Worm (Caenorhabditis elegans) whole organism, mixed stage, embryonic: ENCODE data around the gene rpb-11.

Experiments used
- M03D4.4 ChIP-seq: sonication (generic microtip); optimal IDR thresholded peaks from 2 replicates; lab custom pipeline; 2017; ENCODE audit warnings: mild to moderate bottlenecking, missing genetic modification characterization, missing compliant biosample characterization
- bed-3 ChIP-seq: fragments of 200-800 bp; sonication (Bioruptor generic); optimal IDR thresholded peaks from 3 replicates; lab custom pipeline; 2018; ENCODE audit warnings: mild to moderate bottlenecking, missing genetic modification characterization, moderate library complexity, missing compliant biosample characterization
- blmp-1 ChIP-seq: fragments of 150-350 bp; optimal IDR thresholded peaks from 2 replicates; lab custom pipeline; 2014; ENCODE audit warnings: missing biosample characterization, missing genetic modification characterization
- ceh-39 ChIP-seq: fragments of 150-350 bp; optimal IDR thresholded peaks from 2 replicates; lab custom pipeline; 2014; ENCODE audit warnings: missing biosample characterization, missing genetic modification characterization
- ceh-43 ChIP-seq: fragments of 200-800 bp; sonication (Bioruptor generic); optimal IDR thresholded peaks from 2 replicates; lab custom pipeline; 2018; ENCODE audit warnings: mild to moderate bottlenecking, missing genetic modification characterization, moderate library complexity, missing compliant biosample characterization
- ceh-83 ChIP-seq: fragments of 200-800 bp; sonication (Bioruptor generic); optimal IDR thresholded peaks from 2 replicates; lab custom pipeline; 2018; ENCODE audit warnings: mild to moderate bottlenecking, missing genetic modification characterization, missing compliant biosample characterization
- ces-1 ChIP-seq: fragments of 150-350 bp; optimal IDR thresholded peaks from 2 replicates; lab custom pipeline; 2014; ENCODE audit warnings: missing biosample characterization, missing genetic modification reagents, missing genetic modification characterization
- cnd-1 ChIP-seq: fragments of 200-800 bp; sonication (Bioruptor generic); optimal IDR thresholded peaks from 2 replicates; lab custom pipeline; 2018; ENCODE audit warnings: mild to moderate bottlenecking, missing genetic modification characterization, missing compliant biosample characterization
- drap-1 ChIP-seq: fragments of 200-800 bp; sonication (Bioruptor generic); optimal IDR thresholded peaks from 3 replicates; lab custom pipeline; 2018; ENCODE audit warnings: mild to moderate bottlenecking, missing genetic modification characterization, missing compliant biosample characterization
- elt-1 ChIP-seq: sonication (generic microtip); optimal IDR thresholded peaks from 2 replicates; lab custom pipeline; 2017; ENCODE audit warnings: missing genetic modification characterization, mild to moderate bottlenecking, missing compliant biosample characterization, antibody characterized with exemption, moderate library complexity, borderline replicate concordance; ENCODE audit not compliant: insufficient read depth
- flh-1 ChIP-seq: fragments of 200-800 bp; sonication (Bioruptor generic); optimal IDR thresholded peaks from 2 replicates; lab custom pipeline; 2018; ENCODE audit warnings: mild to moderate bottlenecking, missing genetic modification characterization, moderate library complexity, missing compliant biosample characterization
- ham-2 ChIP-seq: fragments of 200-800 bp; sonication (Bioruptor generic); optimal IDR thresholded peaks from 2 replicates; lab custom pipeline; 2018; ENCODE audit warnings: mild to moderate bottlenecking, missing genetic modification characterization, missing compliant biosample characterization
- hlh-1 ChIP-seq: fragments of 150-350 bp; optimal IDR thresholded peaks from 2 replicates; lab custom pipeline; 2014; ENCODE audit warnings: missing biosample characterization, missing genetic modification reagents, missing genetic modification characterization
- lin-13 ChIP-seq: fragments of 150-350 bp; optimal IDR thresholded peaks from 2 replicates; lab custom pipeline; 2014; ENCODE audit warnings: missing biosample characterization, missing genetic modification characterization
- lin-32 ChIP-seq: fragments of 200-800 bp; sonication (Bioruptor generic); optimal IDR thresholded peaks from 2 replicates; lab custom pipeline; 2018; ENCODE audit warnings: mild to moderate bottlenecking, missing genetic modification characterization, missing compliant biosample characterization
- lsy-2 ChIP-seq: fragments of 150-350 bp; optimal IDR thresholded peaks from 2 replicates; lab custom pipeline; 2014; ENCODE audit warnings: missing biosample characterization, missing genetic modification characterization
- mab-5 ChIP-seq: fragments of 150-350 bp; optimal IDR thresholded peaks from 2 replicates; lab custom pipeline; 2014; ENCODE audit warnings: missing biosample characterization, missing genetic modification characterization
- mep-1 ChIP-seq: fragments of 150-350 bp; optimal IDR thresholded peaks from 2 replicates; lab custom pipeline; 2017; ENCODE audit warnings: missing biosample characterization, missing genetic modification reagents, missing genetic modification characterization, inconsistent platforms
- mls-2 ChIP-seq: sonication (generic microtip); optimal IDR thresholded peaks from 2 replicates; lab custom pipeline; 2016; ENCODE audit warnings: mild to moderate bottlenecking, missing genetic modification characterization, moderate library complexity, missing compliant biosample characterization
- nhr-12 ChIP-seq: fragments of 150-350 bp; optimal IDR thresholded peaks from 2 replicates; lab custom pipeline; 2014; ENCODE audit warnings: missing biosample characterization, missing genetic modification characterization
- nhr-2 ChIP-seq: fragments of 150-350 bp; optimal IDR thresholded peaks from 2 replicates; lab custom pipeline; 2014; ENCODE audit warnings: missing biosample characterization, missing genetic modification characterization
- nhr-237 ChIP-seq: fragments of 150-350 bp; optimal IDR thresholded peaks from 2 replicates; lab custom pipeline; 2014; ENCODE audit warnings: missing biosample characterization, missing genetic modification characterization
- nhr-28 ChIP-seq: fragments of 150-350 bp; optimal IDR thresholded peaks from 2 replicates; lab custom pipeline; 2014; ENCODE audit warnings: missing biosample characterization, missing genetic modification characterization
- nhr-76 ChIP-seq: sonication (generic microtip); optimal IDR thresholded peaks from 2 replicates; lab custom pipeline; 2017; ENCODE audit warnings: missing biosample characterization, missing genetic modification characterization
- pha-4 ChIP-seq: fragments of 150-350 bp; optimal IDR thresholded peaks from 2 replicates; lab custom pipeline; 2018; ENCODE audit warnings: missing biosample characterization, missing genetic modification reagents, missing genetic modification characterization
- sptf-1 ChIP-seq: sonication (generic microtip); optimal IDR thresholded peaks from 2 replicates; lab custom pipeline; 2017; ENCODE audit warnings: mild to moderate bottlenecking, missing genetic modification characterization, moderate library complexity, missing compliant biosample characterization
- unc-120 ChIP-seq: sonication (generic microtip); optimal IDR thresholded peaks from 2 replicates; lab custom pipeline; 2017; ENCODE audit warnings: missing genetic modification characterization, missing compliant biosample characterization; ENCODE audit not compliant: poor library complexity, severe bottlenecking
- unc-39 ChIP-seq: fragments of 150-350 bp; optimal IDR thresholded peaks from 2 replicates; lab custom pipeline; 2014; ENCODE audit warnings: missing biosample characterization, missing genetic modification characterization
- unc-62 ChIP-seq: fragments of 150-350 bp; optimal IDR thresholded peaks from 2 replicates; lab custom pipeline; 2014; ENCODE audit warnings: missing biosample characterization, missing genetic modification reagents, missing genetic modification characterization
- zip-8 ChIP-seq: fragments of 150-350 bp; optimal IDR thresholded peaks from 2 replicates; lab custom pipeline; 2014; ENCODE audit warnings: missing biosample characterization, missing genetic modification characterization
- ztf-11 ChIP-seq: fragments of 150-350 bp; optimal IDR thresholded peaks from 2 replicates; lab custom pipeline; 2014; ENCODE audit warnings: missing biosample characterization, missing genetic modification characterization

The rpb-11 gene

DNA sequence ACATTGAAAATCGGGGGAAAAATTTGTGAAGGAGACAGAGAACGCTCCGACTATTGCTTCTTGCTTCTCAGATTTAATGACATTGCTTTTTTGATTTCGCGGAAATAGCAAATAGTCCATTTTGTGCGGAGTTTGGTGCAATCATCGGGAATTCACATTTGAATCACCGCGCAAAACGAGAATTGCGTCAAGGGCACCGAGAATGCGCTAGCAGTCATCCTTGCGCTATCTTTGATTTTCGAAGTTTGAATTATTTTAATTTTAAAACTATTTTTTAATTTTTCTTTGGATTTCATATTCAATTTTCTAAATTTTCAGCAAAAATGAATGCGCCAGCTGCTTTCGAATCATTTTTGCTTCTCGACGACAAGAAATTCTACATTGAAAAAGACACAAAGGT lies at the start of gene rpb-11:
Gene rpb-11, plus strand, starts transcription at position 319 of the 400 bp plus-strand sequence.
- peak; percentile 7 for TF ChIP-seq unc-62
- TF ChIP-seq hlh-1 (tag; lab: Kevin White, UChicago) = peak; percentile 42
- peak; percentile 45 for TF ChIP-seq cnd-1 (tag; lab: Kevin White, UChicago)
- TF ChIP-seq drap-1 (GFP tag; lab: Kevin White, UChicago) = peak; percentile 65
- peak; percentile 59 for TF ChIP-seq ces-1 (GFP tag; lab: Kevin White, UChicago)
- peak; percentile 79 for TF ChIP-seq M03D4.4 (tag; lab: Kevin White, UChicago)
- peak; percentile 37 for TF ChIP-seq bed-3
- TF ChIP-seq ceh-39 = peak; percentile 33
- TF ChIP-seq mep-1 = peak; percentile 95
- TF ChIP-seq nhr-2 (tag; lab: Kevin White, UChicago) = peak; percentile 19
- no peak for TF ChIP-seq ceh-83
- TF ChIP-seq unc-39 (tag; lab: Kevin White, UChicago) = no peak
- peak; percentile 34 for TF ChIP-seq lin-32 (GFP tag; lab: Kevin White, UChicago)
- no peak for TF ChIP-seq zip-8 (tag; lab: Kevin White, UChicago)
- peak; percentile 78 for TF ChIP-seq mls-2 (tag; lab: Kevin White, UChicago)
- peak; percentile 97 for TF ChIP-seq lin-13 (tag; lab: Kevin White, UChicago)
- TF ChIP-seq nhr-237 = peak; percentile 81
- TF ChIP-seq sptf-1 (tag; lab: Kevin White, UChicago) = peak; percentile 80
- TF ChIP-seq ham-2 (GFP tag; lab: Kevin White, UChicago) = no peak
- TF ChIP-seq pha-4 (tag; lab: Kevin White, UChicago) = peak; percentile 87
- peak; percentile 83 for TF ChIP-seq lsy-2 (tag; lab: Kevin White, UChicago)
- no peak for TF ChIP-seq nhr-12 (tag; lab: Kevin White, UChicago)
- peak; percentile 45 for TF ChIP-seq unc-120 (tag; lab: Kevin White, UChicago)
- TF ChIP-seq flh-1 (GFP tag; lab: Kevin White, UChicago) = no peak
- peak; percentile 22 for TF ChIP-seq ztf-11 (tag; lab: Kevin White, UChicago)
- peak; percentile 66 for TF ChIP-seq ceh-43 (GFP tag; lab: Kevin White, UChicago)
- peak; percentile 53 for TF ChIP-seq elt-1 (tag; lab: Kevin White, UChicago)

DNA sequence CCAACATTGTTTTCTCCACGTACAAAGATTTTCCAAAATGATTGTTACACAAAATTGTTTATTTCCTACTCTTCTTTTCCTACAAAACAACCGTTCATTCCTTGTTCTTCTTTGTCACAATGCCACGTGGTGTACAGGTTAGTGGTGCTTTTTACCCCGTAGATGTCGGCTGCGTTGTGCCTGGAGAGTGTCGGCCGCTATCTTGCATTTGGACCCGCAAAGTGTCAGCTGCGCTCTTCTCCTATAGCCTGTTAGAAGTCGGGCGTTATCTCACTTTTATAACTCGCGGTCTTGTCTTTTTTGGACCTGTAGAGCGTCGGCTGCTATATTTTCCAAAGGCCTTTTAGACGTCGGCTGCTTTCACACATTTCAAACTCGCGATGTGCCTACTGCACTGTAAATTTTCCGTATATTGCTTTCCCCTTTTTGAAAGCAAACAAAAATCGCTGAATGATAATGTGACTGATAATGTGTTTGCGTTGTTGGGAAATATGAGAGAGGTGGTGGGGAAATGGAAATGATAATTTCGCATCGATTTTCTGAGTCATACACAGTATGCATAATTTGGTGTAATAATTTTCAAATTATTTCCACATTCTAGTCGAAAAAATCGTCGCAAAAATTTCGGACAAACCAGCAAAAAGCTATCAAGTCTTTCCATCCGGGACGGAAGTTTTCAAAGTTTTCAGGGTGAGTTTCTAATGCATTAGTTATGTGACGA lies 49.1 kb upstream of the rpb-11 start, which contains the start of gene F01D5.8:
Gene F01D5.8, plus strand, starts transcription at position 51 of the 721 bp plus-strand sequence.
- TF ChIP-seq M03D4.4 (tag; lab: Kevin White, UChicago) (no peak), blmp-1 (tag; lab: Kevin White, UChicago) (no peak), cnd-1 (tag; lab: Kevin White, UChicago) (no peak), unc-120 (tag; lab: Kevin White, UChicago) (no peak), lsy-2 (tag; lab: Kevin White, UChicago) (no peak), ces-1 (GFP tag; lab: Kevin White, UChicago) (no peak), lin-32 (GFP tag; lab: Kevin White, UChicago) (no peak), sptf-1 (tag; lab: Kevin White, UChicago) (no peak)

DNA sequence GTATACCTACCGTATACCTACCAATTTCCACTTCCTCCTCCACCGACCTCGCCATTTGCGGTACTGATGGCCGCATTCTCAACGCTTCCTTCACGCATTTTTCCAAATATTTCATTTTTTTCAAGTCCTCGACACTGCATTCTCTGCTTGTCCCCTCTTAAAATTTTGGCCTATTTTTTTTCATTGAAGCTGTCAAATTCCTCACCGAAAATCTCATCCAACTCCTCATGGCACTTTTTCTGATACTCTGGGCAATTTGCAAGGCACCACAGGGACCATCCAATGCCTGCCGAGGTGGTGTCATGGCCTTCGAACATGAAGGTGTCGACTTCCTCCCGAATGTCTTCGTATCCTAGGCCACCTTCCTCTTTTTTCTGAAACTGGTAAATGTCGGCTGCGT lies 45.2 kb upstream of the rpb-11 start:
- TF ChIP-seq ztf-11 (tag; lab: Kevin White, UChicago) (no peak), mep-1 (no peak), nhr-28 (tag; lab: Kevin White, UChicago) (no peak), nhr-12 (tag; lab: Kevin White, UChicago) (no peak), ceh-83 (no peak), nhr-76 (tag; lab: Kevin White, UChicago) (no peak), lin-32 (GFP tag; lab: Kevin White, UChicago) (no peak), bed-3 (no peak), lin-13 (tag; lab: Kevin White, UChicago) (no peak)

DNA sequence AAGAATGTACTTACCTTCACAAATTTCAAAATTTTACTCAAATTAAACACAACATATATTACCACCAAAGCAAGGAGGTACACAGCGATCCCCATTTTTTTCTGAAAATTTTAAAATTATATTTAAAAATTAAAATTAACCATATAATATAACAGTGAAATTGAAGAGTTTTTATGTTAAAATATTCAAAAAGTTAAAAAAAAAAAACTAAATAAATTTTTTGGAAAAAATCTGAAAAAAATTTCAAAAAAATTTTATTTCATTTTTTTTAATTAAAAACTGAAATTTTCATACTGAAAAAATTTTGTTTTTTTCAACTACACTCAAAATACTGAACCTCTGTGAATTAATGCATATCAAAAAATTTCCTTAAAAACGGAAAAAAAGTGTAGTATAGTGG lies 43.0 kb upstream of the rpb-11 start, which contains the start of gene cyp-37A1:
Gene cyp-37A1, minus strand, starts transcription at position 101 of the 400 bp plus-strand sequence.
- no peak for TF ChIP-seq cnd-1 (tag; lab: Kevin White, UChicago)
- no peak for TF ChIP-seq mab-5 (tag; lab: Kevin White, UChicago)
- TF ChIP-seq M03D4.4 (tag; lab: Kevin White, UChicago) = no peak
- TF ChIP-seq ceh-39 = no peak
- no peak for TF ChIP-seq bed-3
- TF ChIP-seq nhr-2 (tag; lab: Kevin White, UChicago) = no peak
- no peak for TF ChIP-seq ces-1 (GFP tag; lab: Kevin White, UChicago)
- TF ChIP-seq sptf-1 (tag; lab: Kevin White, UChicago) = no peak
- no peak for TF ChIP-seq unc-120 (tag; lab: Kevin White, UChicago)
- no peak for TF ChIP-seq ham-2 (GFP tag; lab: Kevin White, UChicago)
